Fruit fly (Drosophila melanogaster): ENCODE data around the gene CG17107.

The CG17107 gene

DNA sequence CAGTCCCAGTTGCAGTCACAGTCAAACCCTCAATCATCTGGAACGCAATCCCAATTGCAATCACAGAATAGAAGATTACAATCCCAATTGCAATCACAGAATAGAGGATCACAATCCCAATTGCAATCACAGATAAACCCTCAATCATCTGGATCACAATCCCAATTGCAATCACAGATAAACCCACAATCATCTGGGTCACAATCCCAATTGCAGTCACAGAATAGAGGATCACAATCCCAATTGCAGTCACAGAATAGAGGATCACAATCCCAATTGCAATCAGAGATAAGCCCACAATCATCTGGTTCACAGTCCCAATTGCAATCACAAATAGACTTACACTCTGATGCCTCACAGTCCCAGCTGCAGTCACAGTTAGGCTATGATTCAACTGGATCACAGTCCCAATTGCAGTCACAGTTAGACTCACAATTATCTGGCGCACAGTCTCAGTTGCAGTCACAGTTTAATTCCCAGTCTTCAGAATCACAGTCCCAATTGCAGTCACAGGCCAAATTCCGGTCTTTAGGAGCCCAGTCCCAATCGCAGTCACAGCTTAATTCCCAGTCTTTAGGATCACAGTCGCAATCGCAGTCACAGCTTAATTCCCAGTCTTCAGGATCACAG, 33.9 kb upstream of the CG17107 start:
- TF ChIP-seq Crg-1 (GFP tag; optimal IDR thresholded peaks at IDR 0.05) = no peak
- no peak for TF ChIP-seq kay (GFP tag; ENCODE audit: borderline replicate concordance)
- no peak for TF ChIP-seq CG14711 (tag; optimal IDR thresholded peaks at IDR 0.05)
- no peak for TF ChIP-seq ovo (GFP tag; optimal IDR thresholded peaks at IDR 0.05)
- TF ChIP-seq bab1 (GFP tag; optimal IDR thresholded peaks at IDR 0.05) = no peak
- TF ChIP-seq pad (GFP tag; optimal IDR thresholded peaks at IDR 0.05) = no peak
- no peak for TF ChIP-seq CG5204 (GFP tag; optimal IDR thresholded peaks at IDR 0.05)
- TF ChIP-seq cnc (optimal IDR thresholded peaks at IDR 0.05) = no peak
- TF ChIP-seq tj (GFP tag; optimal IDR thresholded peaks at IDR 0.05) = no peak
- no peak for TF ChIP-seq CG11617 (GFP tag; optimal IDR thresholded peaks at IDR 0.05)
- TF ChIP-seq CG1620 (GFP tag; optimal IDR thresholded peaks at IDR 0.05) = no peak
- no peak for TF ChIP-seq Mnt (GFP tag; optimal IDR thresholded peaks at IDR 0.05)
- no peak for TF ChIP-seq CG7045 (GFP tag; optimal IDR thresholded peaks at IDR 0.05)

DNA sequence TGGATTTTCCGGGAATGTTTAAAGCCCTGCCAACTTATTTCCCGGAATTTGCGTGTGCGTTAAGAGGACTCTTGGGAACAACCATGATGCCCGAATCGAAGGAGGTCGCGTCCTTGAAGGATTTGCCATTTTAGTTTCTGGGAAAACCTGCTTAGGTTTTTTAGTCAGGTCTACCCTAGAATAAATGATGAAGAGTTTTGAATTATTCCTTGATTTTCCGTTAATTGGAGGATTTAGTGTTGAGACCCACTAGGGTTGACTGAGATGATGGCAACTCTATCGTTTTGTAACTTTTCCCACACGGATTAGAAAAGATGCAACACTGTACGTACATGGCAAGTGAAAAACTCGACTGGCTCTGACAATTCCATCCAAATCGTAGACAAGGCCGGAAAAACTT, 30.4 kb upstream of the CG17107 start, which contains the start of gene dbf:
Gene dbf (plus strand): TSS at position 301 of the 400 bp plus-strand sequence.
- TF ChIP-seq CG11617 (GFP tag; optimal IDR thresholded peaks at IDR 0.05) = no peak
- TF ChIP-seq CG5204 (GFP tag; optimal IDR thresholded peaks at IDR 0.05) = no peak
- TF ChIP-seq bab1 (GFP tag; optimal IDR thresholded peaks at IDR 0.05) = no peak
- no peak for TF ChIP-seq CG7045 (GFP tag; optimal IDR thresholded peaks at IDR 0.05)
- TF ChIP-seq cnc (optimal IDR thresholded peaks at IDR 0.05) = no peak
- TF ChIP-seq CG1620 (GFP tag; optimal IDR thresholded peaks at IDR 0.05) = no peak

DNA sequence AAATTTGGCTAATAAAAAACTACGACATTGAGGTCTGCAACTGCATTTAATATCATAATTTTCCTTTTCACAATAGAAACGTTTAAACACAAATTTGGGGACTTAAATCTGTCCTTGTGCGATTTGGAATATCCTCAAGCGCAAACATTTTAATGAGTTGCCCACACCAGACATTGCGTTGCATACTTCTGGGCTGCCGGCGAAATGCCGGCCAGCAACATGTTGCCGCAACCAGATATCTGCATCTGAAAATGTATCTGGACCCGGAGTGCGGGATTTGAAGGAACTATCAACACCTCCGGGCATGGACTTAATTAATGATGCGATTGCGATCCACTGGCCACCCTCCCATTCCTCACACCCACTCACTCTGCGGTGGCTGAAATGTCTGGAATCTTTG, 27.2 kb upstream of the CG17107 start:
- TF ChIP-seq Crg-1 (GFP tag; optimal IDR thresholded peaks at IDR 0.05) (no peak), CG5204 (GFP tag; optimal IDR thresholded peaks at IDR 0.05) (no peak), CG33017 (tag; optimal IDR thresholded peaks at IDR 0.05) (no peak), ovo (GFP tag; optimal IDR thresholded peaks at IDR 0.05) (no peak), tj (GFP tag; optimal IDR thresholded peaks at IDR 0.05) (no peak), Mnt (GFP tag; optimal IDR thresholded peaks at IDR 0.05) (no peak), CG12768 (GFP tag; optimal IDR thresholded peaks at IDR 0.05) (no peak), toe (GFP tag; optimal IDR thresholded peaks at IDR 0.05) (no peak), CG1620 (GFP tag; optimal IDR thresholded peaks at IDR 0.05) (no peak)

DNA sequence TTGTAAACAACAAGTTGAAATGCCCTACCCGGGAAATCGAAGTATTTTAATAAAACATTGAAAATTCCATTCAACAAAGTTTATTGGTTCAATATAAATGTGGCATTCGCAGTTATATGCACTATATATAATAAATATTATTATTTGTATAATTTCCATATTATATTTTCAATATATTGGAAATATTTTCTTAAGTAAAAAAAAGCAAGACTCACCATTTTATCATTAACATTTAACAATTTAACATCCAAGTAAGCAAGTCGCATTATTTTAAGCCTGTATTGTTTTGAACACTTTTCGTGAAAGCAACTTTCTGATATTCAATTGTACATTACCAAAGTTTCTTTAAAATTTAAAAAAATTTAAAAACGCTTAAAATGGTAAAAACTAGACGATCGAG, 23.7 kb upstream of the CG17107 start, which contains the start of gene CG45690:
Gene CG45690 (plus strand): TSS at position 301 of the 400 bp plus-strand sequence.
- TF ChIP-seq pad (GFP tag; optimal IDR thresholded peaks at IDR 0.05) = no peak

DNA sequence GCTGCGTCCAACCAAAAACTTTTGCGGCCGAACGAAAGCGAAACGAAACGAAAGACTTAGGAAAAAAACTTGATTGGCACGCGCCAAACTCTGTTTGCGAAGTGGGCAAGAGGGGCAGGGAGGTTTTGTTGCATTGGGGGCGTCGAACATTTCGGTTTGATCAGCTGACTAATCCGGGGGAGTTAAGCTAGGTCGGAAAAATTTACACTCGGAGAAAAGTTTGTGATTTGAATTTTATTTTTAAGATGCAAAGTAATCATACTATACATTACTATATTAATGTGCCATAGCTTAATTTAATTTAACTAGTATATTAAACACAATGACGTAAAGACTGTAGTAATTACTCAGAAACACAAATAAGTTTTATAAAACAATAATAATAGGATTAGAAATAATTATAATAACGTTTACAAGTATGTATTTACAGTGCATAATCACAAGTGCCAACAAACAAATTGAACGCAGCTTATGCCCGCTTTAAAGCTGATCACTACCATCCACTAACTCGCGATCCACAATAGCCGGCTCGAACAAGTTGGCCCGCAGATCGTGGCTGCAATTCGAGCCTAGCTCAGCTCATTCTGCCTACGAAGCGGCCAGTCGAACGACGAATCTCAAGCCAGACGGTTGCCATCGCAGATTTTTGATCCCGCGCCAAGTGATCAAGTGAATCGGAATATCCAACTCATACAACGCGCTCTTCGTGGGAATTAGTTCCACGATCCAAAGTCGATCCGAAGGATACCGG, 20.0 kb upstream of the CG17107 start, which contains the start of gene CG31871:
Gene CG31871 (plus strand): TSS at position 592 of the 751 bp plus-strand sequence.
- TF ChIP-seq Clk (GFP tag; optimal IDR thresholded peaks at IDR 0.05) = no peak
- peak; percentile 22 for TF ChIP-seq CG7045 (GFP tag; optimal IDR thresholded peaks at IDR 0.05)

DNA sequence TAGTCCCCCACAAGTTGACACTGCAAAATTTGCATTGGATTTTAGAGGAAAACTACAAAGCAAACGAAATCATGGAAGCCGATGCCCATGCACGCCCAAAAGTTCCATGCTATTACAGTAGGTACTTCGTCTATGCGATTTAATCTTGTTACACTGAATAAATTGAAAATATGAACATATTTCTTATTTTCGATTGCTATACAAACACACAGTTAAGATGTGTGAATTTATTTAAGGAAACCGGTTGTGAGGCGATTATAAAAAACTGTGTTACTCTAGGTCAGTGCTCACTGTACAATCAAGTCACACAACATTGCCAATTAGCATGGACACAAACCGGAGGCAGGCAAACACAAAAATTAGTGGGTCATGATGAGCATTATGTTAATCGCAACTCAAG, 16.1 kb upstream of the CG17107 start:
- TF ChIP-seq CG33017 (tag; optimal IDR thresholded peaks at IDR 0.05) (no peak), Mnt (GFP tag; optimal IDR thresholded peaks at IDR 0.05) (no peak), kay (GFP tag; ENCODE audit: borderline replicate concordance) (no peak), CG14711 (tag; optimal IDR thresholded peaks at IDR 0.05) (no peak), pad (GFP tag; optimal IDR thresholded peaks at IDR 0.05) (no peak), CG7045 (GFP tag; optimal IDR thresholded peaks at IDR 0.05) (no peak)

DNA sequence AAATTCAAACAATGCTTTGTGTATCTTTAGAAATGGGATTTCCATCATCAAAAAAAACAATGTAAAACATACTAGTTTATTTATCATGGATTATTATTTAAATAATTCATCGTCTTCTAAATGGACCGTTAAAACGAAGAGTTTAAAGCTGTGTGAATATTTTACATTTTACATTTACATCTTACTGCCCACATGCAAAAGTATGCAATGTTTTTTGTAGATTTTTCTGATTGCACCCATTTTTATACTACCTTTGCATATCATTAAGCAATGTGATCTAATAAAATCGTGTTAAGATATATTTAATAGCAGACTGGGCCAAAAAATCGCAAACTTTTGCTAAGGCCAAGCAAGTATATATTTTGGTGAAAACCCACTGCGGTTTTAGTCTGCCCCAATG, 10.2 kb upstream of the CG17107 start:
- TF ChIP-seq Mnt (GFP tag; optimal IDR thresholded peaks at IDR 0.05) (no peak), CG14711 (tag; optimal IDR thresholded peaks at IDR 0.05) (no peak), ovo (GFP tag; optimal IDR thresholded peaks at IDR 0.05) (no peak), pad (GFP tag; optimal IDR thresholded peaks at IDR 0.05) (no peak), CG1620 (GFP tag; optimal IDR thresholded peaks at IDR 0.05) (no peak), cic (GFP tag; optimal IDR thresholded peaks at IDR 0.05) (no peak), Clk (GFP tag; optimal IDR thresholded peaks at IDR 0.05) (no peak), CG7101 (tag; optimal IDR thresholded peaks at IDR 0.05) (no peak), CG33017 (tag; optimal IDR thresholded peaks at IDR 0.05) (no peak), kay (GFP tag; ENCODE audit: borderline replicate concordance) (no peak), CG7045 (GFP tag; optimal IDR thresholded peaks at IDR 0.05) (no peak)

DNA sequence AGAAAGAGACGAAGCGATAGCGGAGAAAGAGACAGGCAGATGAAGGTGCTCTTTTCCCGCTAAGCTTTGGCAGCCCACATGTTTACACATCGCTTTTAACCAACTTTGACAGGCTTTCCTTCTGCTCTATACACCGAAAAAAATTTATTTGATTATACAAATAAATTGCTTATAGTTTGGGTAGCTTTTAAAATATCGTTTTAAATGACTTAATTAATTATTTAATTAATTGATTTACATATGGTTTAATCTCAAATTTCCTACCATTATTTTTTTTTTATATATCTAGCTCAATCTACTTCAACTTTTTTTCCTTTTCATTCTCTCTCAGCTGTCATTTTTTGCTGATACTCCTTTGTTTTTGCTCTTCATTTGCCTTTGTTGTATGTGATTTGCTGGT, 8.7 kb upstream of the CG17107 start:
- TF ChIP-seq CG7101 (tag; optimal IDR thresholded peaks at IDR 0.05) = no peak
- no peak for TF ChIP-seq CG12768 (GFP tag; optimal IDR thresholded peaks at IDR 0.05)
- TF ChIP-seq cnc (optimal IDR thresholded peaks at IDR 0.05) = no peak
- no peak for TF ChIP-seq tj (GFP tag; optimal IDR thresholded peaks at IDR 0.05)
- no peak for TF ChIP-seq CG14711 (tag; optimal IDR thresholded peaks at IDR 0.05)
- TF ChIP-seq ovo (GFP tag; optimal IDR thresholded peaks at IDR 0.05) = no peak
- TF ChIP-seq toe (GFP tag; optimal IDR thresholded peaks at IDR 0.05) = no peak
- no peak for TF ChIP-seq Clk (GFP tag; optimal IDR thresholded peaks at IDR 0.05)
- TF ChIP-seq bab1 (GFP tag; optimal IDR thresholded peaks at IDR 0.05) = no peak
- TF ChIP-seq CG33017 (tag; optimal IDR thresholded peaks at IDR 0.05) = no peak
- no peak for TF ChIP-seq CG7045 (GFP tag; optimal IDR thresholded peaks at IDR 0.05)
- TF ChIP-seq CG1620 (GFP tag; optimal IDR thresholded peaks at IDR 0.05) = no peak
- TF ChIP-seq Crg-1 (GFP tag; optimal IDR thresholded peaks at IDR 0.05) = no peak
- no peak for TF ChIP-seq pad (GFP tag; optimal IDR thresholded peaks at IDR 0.05)
- no peak for TF ChIP-seq kay (GFP tag; ENCODE audit: borderline replicate concordance)
